Fruit fly (Drosophila melanogaster) S2 (cell line): ENCODE data around the gene run.

ENCODE experiments used
- CG8478 ChIP-seq: fragments of >200 bp; optimal IDR thresholded peaks from 2 replicates; lab custom pipeline; 2018
- CTCF ChIP-seq, 2 experiments: fragments of >200 bp; optimal IDR thresholded peaks; 2 replicates each; lab custom pipeline; 2018

DNA sequence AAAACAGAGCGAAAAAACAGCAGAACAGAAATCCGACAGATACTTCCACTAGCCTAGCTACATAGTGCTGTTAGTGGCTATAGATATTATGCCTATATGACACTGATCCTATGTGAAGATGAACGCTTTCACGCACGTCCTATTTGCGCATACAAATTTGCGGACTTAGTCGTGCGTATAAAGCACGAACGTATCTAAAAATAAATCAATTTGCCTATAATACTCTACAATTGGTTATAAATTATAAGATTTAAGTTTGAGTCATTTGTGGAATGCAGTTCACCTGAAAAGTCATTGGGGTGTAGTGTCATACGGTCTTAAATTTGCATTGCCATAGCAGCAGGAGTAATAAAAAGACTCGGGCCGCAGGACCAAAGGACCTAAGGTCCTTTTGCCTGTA lies 38.1 kb upstream of the run start:
- no peak for TF ChIP-seq CG8478 (lab: Kevin White, UChicago)
- TF ChIP-seq CTCF (optimal IDR thresholded peaks at IDR 0.05; lab: Kevin White, UChicago) = no peak
